Fruit fly (Drosophila melanogaster) whole organism, prepupa: Measurements from ENCODE around the gene CG31687.

Experiments
- Blimp-1 ChIP-seq: fragments of 200-800 bp; sonication (Bioruptor generic); optimal IDR thresholded peaks from 3 replicates; lab custom pipeline; 2017; ENCODE audit warnings: missing biosample characterization, missing genetic modification characterization, mild to moderate bottlenecking, moderate library complexity, missing genetic modification reagents
- CG1621 ChIP-seq: fragments of 200-800 bp; sonication (Bioruptor generic); optimal IDR thresholded peaks from 3 replicates; lab custom pipeline; 2018; ENCODE audit warnings: missing biosample characterization, mild to moderate bottlenecking, missing genetic modification characterization
- CG6854 ChIP-seq: fragments of 200-800 bp; sonication (Bioruptor generic); optimal IDR thresholded peaks from 2 replicates; lab custom pipeline; 2017; ENCODE audit warnings: missing biosample characterization, mild to moderate bottlenecking, missing genetic modification characterization
- Gug ChIP-seq: fragments of 200-800 bp; sonication (Bioruptor generic); IDR thresholded peaks from 2 replicates; pipeline ENCODE4 v1.3.6; 2022; ENCODE audit warnings: missing biosample characterization, missing genetic modification characterization
- Lpt ChIP-seq: fragments of 200-800 bp; sonication (Bioruptor generic); optimal IDR thresholded peaks from 3 replicates; lab custom pipeline; 2016; ENCODE audit warnings: missing biosample characterization, missing genetic modification characterization
- Smox ChIP-seq: fragments of 200-800 bp; sonication (Bioruptor generic); optimal IDR thresholded peaks from 3 replicates; lab custom pipeline; 2016; ENCODE audit warnings: missing biosample characterization, missing genetic modification characterization
- cyc ChIP-seq: fragments of 200-800 bp; sonication (Bioruptor generic); optimal IDR thresholded peaks from 3 replicates; lab custom pipeline; 2016; ENCODE audit warnings: missing biosample characterization, missing genetic modification characterization
- dsx ChIP-seq: fragments of 200-800 bp; optimal IDR thresholded peaks from 3 replicates; lab custom pipeline; 2019; ENCODE audit warnings: missing biosample characterization, mild to moderate bottlenecking, missing genetic modification characterization, moderate library complexity; ENCODE audit not compliant: poor library complexity, severe bottlenecking
- eg ChIP-seq: fragments of 200-800 bp; sonication (Bioruptor generic); IDR thresholded peaks from 3 replicates; pipeline ENCODE4 v1.3.6; 2022; ENCODE audit warnings: missing biosample characterization, missing genetic modification characterization
- esn ChIP-seq: fragments of 200-800 bp; sonication (Bioruptor generic); optimal IDR thresholded peaks from 2 replicates; lab custom pipeline; 2016; ENCODE audit warnings: missing biosample characterization, mild to moderate bottlenecking, missing genetic modification characterization, moderate library complexity
- lz ChIP-seq: fragments of 200-800 bp; sonication (Bioruptor generic); optimal IDR thresholded peaks from 3 replicates; lab custom pipeline; 2016; ENCODE audit warnings: missing biosample characterization, missing genetic modification characterization
- salr ChIP-seq, 2 experiments: fragments of 200-800 bp; sonication (Bioruptor generic); optimal IDR thresholded peaks; 3 replicates each; lab custom pipeline; 2016 to 2018; ENCODE audit warnings: missing biosample characterization in 2 of 2, missing genetic modification characterization in 2 of 2, mild to moderate bottlenecking in 1 of 2

DNA sequence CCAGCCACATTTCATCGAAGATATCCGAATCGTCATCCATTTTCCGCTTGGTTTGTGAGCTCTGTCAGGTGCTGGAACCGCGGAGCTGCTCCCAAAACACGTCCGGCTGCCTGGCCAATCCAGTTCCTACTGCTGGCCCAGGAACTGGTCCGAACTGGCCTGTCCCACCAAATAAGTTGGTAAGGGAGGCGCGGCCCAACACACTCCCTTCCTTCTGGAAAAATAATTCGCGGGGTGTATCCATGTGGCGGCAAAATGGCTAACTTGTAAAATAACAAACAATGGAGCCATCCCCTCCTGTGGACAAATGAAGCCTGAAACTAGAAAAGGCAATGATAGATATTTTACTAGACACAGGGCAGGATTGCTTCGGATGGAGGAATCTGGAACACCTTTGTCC, 25.5 kb upstream of the CG31687 start, which contains the start of gene CG15130:
- TF ChIP-seq Blimp-1 (no peak), salr (GFP tag; optimal IDR thresholded peaks at IDR 0.05; lab: Kevin White, UChicago) (no peak), esn (GFP tag; lab: Kevin White, UChicago) (no peak), CG1621 (tag; lab: Kevin White, UChicago) (no peak), CG6854 (GFP tag; lab: Kevin White, UChicago) (no peak), Smox (no peak), eg (GFP tag; lab: Robert Waterston, UW) (no peak), dsx (no peak), Lpt (GFP tag; lab: Kevin White, UChicago) (no peak), Gug (GFP tag; lab: Robert Waterston, UW) (no peak), cyc (GFP tag; lab: Kevin White, UChicago) (no peak), lz (no peak)
